Fruit fly (Drosophila melanogaster): ENCODE measurements around the gene CG15784.

Gene CG15784

dm6 chrX:5417836-5418554 is 11.4 kb upstream of the CG15784 start (continued):
- TF ChIP-seq CG8924 (tag; optimal IDR thresholded peaks at IDR 0.05) (peak; percentile 36), CG34224 (GFP tag; IDR thresholded peaks at IDR 0.05; ENCODE audit: partially characterized antibody) (peak; percentile 40; the same call in 2 of the 3 replicates), CG11695 (GFP tag; IDR thresholded peaks at IDR 0.05) (0 out of 3 replicates have a peak, but pooled peaks have one; percentile 11), Sin3A (optimal IDR thresholded peaks at IDR 0.05) (no peak), CG34376 (GFP tag; optimal IDR thresholded peaks at IDR 0.05) (no peak), Abd-B (GFP tag; optimal IDR thresholded peaks at IDR 0.05) (no peak), Eip74EF (GFP tag; optimal IDR thresholded peaks at IDR 0.05) (peak in 1 of 2 experiments; percentile 83), CG42726 (GFP tag; IDR thresholded peaks at IDR 0.05; ENCODE audit: partially characterized antibody) (no peak), CkIIα-i1 (GFP tag; IDR thresholded peaks at IDR 0.05) (no peak), ro (GFP tag; IDR thresholded peaks at IDR 0.05) (no peak), Meics (GFP tag; optimal IDR thresholded peaks at IDR 0.05) (no peak), CG3995 (GFP tag; optimal IDR thresholded peaks at IDR 0.05) (no peak), CG7372 (GFP tag; IDR thresholded peaks at IDR 0.05) (no peak), CG3163 (GFP tag; optimal IDR thresholded peaks at IDR 0.05) (peak; percentile 90), CG1832 (GFP tag; optimal IDR thresholded peaks at IDR 0.05) (peak; percentile 78), YL-1 (GFP tag; optimal IDR thresholded peaks at IDR 0.05) (no peak), row (GFP tag; IDR thresholded peaks at IDR 0.05) (no peak), CG9609 (GFP tag; optimal IDR thresholded peaks at IDR 0.05) (no peak), chm (GFP tag; IDR thresholded peaks at IDR 0.05) (0 out of 2 replicates have a peak, but pooled peaks have one; percentile 27), CG7987 (GFP tag; optimal IDR thresholded peaks at IDR 0.05) (peak; percentile 81), NC2α (GFP tag; optimal IDR thresholded peaks at IDR 0.05) (no peak), NfI (GFP tag; optimal IDR thresholded peaks at IDR 0.05) (no peak), corto (GFP tag; optimal IDR thresholded peaks at IDR 0.05) (no peak), CG7271 (tag; optimal IDR thresholded peaks at IDR 0.05) (no peak), CG6854 (GFP tag; optimal IDR thresholded peaks at IDR 0.05) (no peak), bowl (GFP tag; IDR thresholded peaks at IDR 0.05) (no peak), CG14441 (GFP tag; IDR thresholded peaks at IDR 0.05) (no peak), Hr3 (GFP tag; optimal IDR thresholded peaks at IDR 0.05) (no peak), CG5953 (GFP tag; IDR thresholded peaks at IDR 0.05) (no peak), grau (tag; optimal IDR thresholded peaks at IDR 0.05) (no peak), Tbp (GFP tag; optimal IDR thresholded peaks at IDR 0.05) (no peak), seq (GFP tag; IDR thresholded peaks at IDR 0.05) (no peak), sc (optimal IDR thresholded peaks at IDR 0.05) (no peak), sc (GFP tag; optimal IDR thresholded peaks at IDR 0.05) (no peak), pita (GFP tag; optimal IDR thresholded peaks at IDR 0.05) (no peak), da (GFP tag; optimal IDR thresholded peaks at IDR 0.05) (no peak), Ssrp (tag; optimal IDR thresholded peaks at IDR 0.05) (no peak), Gug (GFP tag; IDR thresholded peaks at IDR 0.05) (no peak), yki (optimal IDR thresholded peaks at IDR 0.05) (peak; percentile 58), aop (GFP tag; IDR thresholded peaks at IDR 0.05) (no peak), ewg (GFP tag; optimal IDR thresholded peaks at IDR 0.05) (peak; percentile 79), CG2678 (tag; optimal IDR thresholded peaks at IDR 0.05) (no peak), CG8478 (optimal IDR thresholded peaks at IDR 0.05) (no peak), tx (GFP tag; optimal IDR thresholded peaks at IDR 0.05) (no peak), CG13123 (GFP tag; optimal IDR thresholded peaks at IDR 0.05) (no peak), BtbVII (GFP tag; optimal IDR thresholded peaks at IDR 0.05) (no peak), otp (GFP tag; IDR thresholded peaks at IDR 0.05) (no peak), CG31224 (GFP tag; IDR thresholded peaks at IDR 0.05) (no peak), Aef1 (GFP tag; IDR thresholded peaks at IDR 0.05) (peak; percentile 35; the same call in 2 of the 3 replicates), Deaf1 (tag; optimal IDR thresholded peaks at IDR 0.05) (peak; percentile 5), Dll (GFP tag; IDR thresholded peaks at IDR 0.05; ENCODE audit: partially characterized antibody) (0 out of 4 replicates have a peak, but pooled peaks have one; percentile 40)
